Worm (Caenorhabditis elegans) whole organism, mixed stage, embryonic: ENCODE results near the gene bath-5.

ENCODE experiments used
- blmp-1 ChIP-seq: fragments of 150-350 bp; optimal IDR thresholded peaks from 2 replicates; lab custom pipeline; 2014; ENCODE audit warnings: missing biosample characterization, missing genetic modification characterization
- elt-1 ChIP-seq: sonication (generic microtip); optimal IDR thresholded peaks from 2 replicates; lab custom pipeline; 2017; ENCODE audit warnings: missing genetic modification characterization, mild to moderate bottlenecking, missing compliant biosample characterization, antibody characterized with exemption, moderate library complexity, borderline replicate concordance; ENCODE audit not compliant: insufficient read depth
- lin-13 ChIP-seq: fragments of 150-350 bp; optimal IDR thresholded peaks from 2 replicates; lab custom pipeline; 2014; ENCODE audit warnings: missing biosample characterization, missing genetic modification characterization
- pha-4 ChIP-seq: fragments of 150-350 bp; optimal IDR thresholded peaks from 2 replicates; lab custom pipeline; 2018; ENCODE audit warnings: missing biosample characterization, missing genetic modification reagents, missing genetic modification characterization
- unc-39 ChIP-seq: fragments of 150-350 bp; optimal IDR thresholded peaks from 2 replicates; lab custom pipeline; 2014; ENCODE audit warnings: missing biosample characterization, missing genetic modification characterization

ce11 chrII:2028712-2029111, 3.0 kb downstream of the bath-5 start, which contains the start of gene bath-1:
- TF ChIP-seq unc-39 (tag; lab: Kevin White, UChicago) (no peak), lin-13 (tag; lab: Kevin White, UChicago) (no peak), elt-1 (tag; lab: Kevin White, UChicago) (no peak), blmp-1 (no peak), pha-4 (tag; lab: Kevin White, UChicago) (no peak)
